Worm (Caenorhabditis elegans): ENCODE data around the gene Y70C5C.1.

- TF ChIP-seq him-1 (tag; optimal IDR thresholded peaks at IDR 0.05) (no peak), dao-5 (tag; optimal IDR thresholded peaks at IDR 0.05) (no peak), W03F9.2 (tag; optimal IDR thresholded peaks at IDR 0.05) (no peak)
These were observed 6.3 kb upstream of the Y70C5C.1 start, which contains the start of gene srw-42 for ce11 chrV:16693732-16694131.

All from whole organism, L4/young adult.